Worm (Caenorhabditis elegans): ENCODE data around the gene R04D3.3.
"Not testable (repeated sequence)": the region's sequence is repeated elsewhere in the genome, so short reads cannot be mapped to it uniquely, and the experiment has no call there.

DNA sequence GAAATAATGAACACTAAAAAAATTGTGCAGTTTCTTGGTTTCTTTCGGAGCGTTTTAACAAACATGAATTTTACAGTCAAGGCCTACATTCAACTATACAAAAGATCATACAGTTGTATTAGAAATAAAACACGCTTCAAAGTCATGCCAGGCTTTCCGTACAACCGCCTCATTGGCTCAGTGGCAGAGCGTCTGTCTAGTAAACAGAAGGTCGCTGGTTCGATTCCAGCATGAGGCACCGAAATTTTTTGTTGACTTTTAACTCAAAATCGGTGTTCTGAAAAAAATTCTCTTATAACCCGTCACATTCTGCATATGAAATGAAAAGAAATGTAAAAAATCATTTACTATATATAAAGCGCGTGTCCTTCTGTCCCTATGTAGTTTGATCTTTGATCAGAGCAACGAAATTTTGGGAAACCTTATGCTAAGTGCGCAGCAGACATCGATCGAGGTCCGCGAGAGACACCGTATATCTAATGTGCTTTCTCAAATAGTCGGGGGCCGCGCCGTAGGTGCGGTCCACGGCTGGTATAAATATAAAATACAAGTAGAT is 29.3 kb downstream of the R04D3.3 start:
- not testable (repeated sequence) for TF ChIP-seq zip-4 (GFP tag; optimal IDR thresholded peaks at IDR 0.05); tlp-1 (tag; optimal IDR thresholded peaks at IDR 0.05)
